Fruit fly (Drosophila melanogaster) whole organism, prepupa: Measurements from ENCODE around the gene CG15034.

Experiments used
- CG8632 ChIP-seq: fragments of 200-800 bp; sonication (Bioruptor generic); optimal IDR thresholded peaks from 3 replicates; lab custom pipeline; 2016; ENCODE audit warnings: missing biosample characterization, missing genetic modification characterization
- eg ChIP-seq: fragments of 200-800 bp; sonication (Bioruptor generic); IDR thresholded peaks from 3 replicates; pipeline ENCODE4 v1.3.6; 2022; ENCODE audit warnings: missing biosample characterization, missing genetic modification characterization

DNA sequence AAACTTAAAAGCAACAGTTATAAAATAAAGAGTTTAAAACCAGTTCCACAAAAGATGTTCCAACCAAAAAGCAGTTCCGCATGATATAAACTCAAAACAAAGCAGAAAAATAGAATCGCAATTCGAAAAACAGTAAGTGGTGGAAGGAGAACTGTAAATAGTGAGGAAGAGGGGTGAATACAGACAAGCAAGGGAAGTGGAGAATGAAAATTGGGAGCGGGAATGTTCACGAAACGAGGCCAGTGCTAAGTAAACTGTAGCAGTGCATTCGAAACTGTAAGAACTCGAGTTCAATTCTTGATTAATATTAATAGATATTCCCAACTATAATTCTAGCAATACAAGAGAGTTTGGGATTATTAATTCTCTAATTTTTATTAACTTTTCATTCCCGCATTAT, 9.3 kb downstream of the CG15034 start:
- TF ChIP-seq eg (GFP tag; lab: Robert Waterston, UW) (no peak), CG8632 (no peak)
